Worm (Caenorhabditis elegans) whole organism, L4 larva: ENCODE data around the gene nep-5.

ENCODE experiments used
- F26F4.8 ChIP-seq: fragments of 200-800 bp; sonication (Bioruptor generic); conservative IDR thresholded peaks from 2 replicates; pipeline ENCODE4 v1.3.6; 2022; ENCODE audit warnings: missing genetic modification characterization, missing compliant biosample characterization
- F49E8.2 ChIP-seq: sonication (generic microtip); optimal IDR thresholded peaks from 2 replicates; lab custom pipeline; 2016; ENCODE audit warnings: missing compliant biosample characterization, mild to moderate bottlenecking, missing genetic modification characterization, borderline replicate concordance
- T20F7.1 ChIP-seq: fragments of 200-800 bp; sonication (Bioruptor generic); optimal IDR thresholded peaks from 2 replicates; lab custom pipeline; 2018; ENCODE audit warnings: mild to moderate bottlenecking, missing genetic modification characterization, missing compliant biosample characterization
- Y48G9A.11 ChIP-seq: fragments of 200-800 bp; sonication (Bioruptor generic); IDR thresholded peaks from 2 replicates; pipeline ENCODE4 v1.3.6; 2022; ENCODE audit warnings: missing genetic modification reagents, missing genetic modification characterization, missing compliant biosample characterization
- Y75B8A.6 ChIP-seq: fragments of 200-800 bp; sonication (Bioruptor generic); IDR thresholded peaks from 2 replicates; pipeline ENCODE4 v1.3.6; 2022; ENCODE audit warnings: missing genetic modification reagents, missing genetic modification characterization, missing compliant biosample characterization
- ZK337.2 ChIP-seq: fragments of 200-800 bp; sonication (Bioruptor generic); IDR thresholded peaks from 2 replicates; pipeline ENCODE4 v1.3.6; 2022; ENCODE audit warnings: missing genetic modification reagents, missing genetic modification characterization, missing compliant biosample characterization
- aha-1 ChIP-seq: fragments of 150-350 bp; peaks from one replicate; lab custom pipeline; 2014; ENCODE audit warnings: missing biosample characterization, missing genetic modification characterization
- ceh-44 ChIP-seq: fragments of 200-800 bp; sonication (Bioruptor generic); IDR thresholded peaks from 2 replicates; pipeline ENCODE4 v1.3.6; 2022; ENCODE audit warnings: missing genetic modification reagents, missing genetic modification characterization, missing compliant biosample characterization
- cey-2 ChIP-seq: sonication (generic microtip); optimal IDR thresholded peaks from 3 replicates; lab custom pipeline; 2017; ENCODE audit warnings: missing genetic modification characterization, mild to moderate bottlenecking, missing compliant biosample characterization, antibody characterized with exemption, borderline replicate concordance; ENCODE audit not compliant: insufficient read depth
- daf-16 ChIP-seq, 3 experiments: sonication (generic microtip); optimal IDR thresholded peaks; 2 replicates each; lab custom pipeline; 2016 to 2017; ENCODE audit warnings: missing genetic modification characterization in 3 of 3, missing genetic modification reagents in 3 of 3, mild to moderate bottlenecking in 2 of 3, missing compliant biosample characterization in 2 of 3, missing biosample characterization in 1 of 3, moderate library complexity in 1 of 3
- daf-8 ChIP-seq: fragments of 200-800 bp; sonication (Bioruptor generic); IDR thresholded peaks from 2 replicates; pipeline ENCODE4 v1.3.6; 2022; ENCODE audit warnings: missing genetic modification characterization, missing compliant biosample characterization
- dmd-6 ChIP-seq: fragments of 200-800 bp; sonication (Bioruptor generic); IDR thresholded peaks from 2 replicates; pipeline ENCODE4 v1.3.6; 2022; ENCODE audit warnings: missing genetic modification reagents, missing genetic modification characterization, missing compliant biosample characterization
- dmd-8 ChIP-seq: fragments of 200-800 bp; sonication (Bioruptor generic); IDR thresholded peaks from 2 replicates; pipeline ENCODE4 v1.3.6; 2022; ENCODE audit warnings: missing genetic modification characterization, missing compliant biosample characterization
- duxl-1 ChIP-seq: sonication (generic microtip); optimal IDR thresholded peaks from 2 replicates; lab custom pipeline; 2016; ENCODE audit warnings: mild to moderate bottlenecking, missing genetic modification characterization, moderate library complexity, missing compliant biosample characterization; ENCODE audit not compliant: poor library complexity
- hif-1 ChIP-seq, 2 experiments: sonication (generic microtip); optimal IDR thresholded peaks; 2 replicates each; lab custom pipeline; 2016 to 2017; ENCODE audit warnings: missing compliant biosample characterization in 2 of 2, missing genetic modification characterization in 2 of 2, missing genetic modification reagents in 2 of 2, missing genotype in 2 of 2, mild to moderate bottlenecking in 1 of 2
- hmg-1.1 ChIP-seq: fragments of 200-800 bp; sonication (Bioruptor generic); IDR thresholded peaks from 2 replicates; pipeline ENCODE4 v1.3.6; 2022; ENCODE audit warnings: missing genetic modification reagents, missing genetic modification characterization, missing compliant biosample characterization
- lin-29 ChIP-seq: fragments of 200-800 bp; sonication (Bioruptor generic); IDR thresholded peaks from 2 replicates; pipeline ENCODE4 v1.3.6; 2022; ENCODE audit warnings: missing genetic modification reagents, missing genetic modification characterization, missing compliant biosample characterization
- lin-39 ChIP-seq: fragments of 150-350 bp; optimal IDR thresholded peaks from 2 replicates; lab custom pipeline; 2014; ENCODE audit warnings: missing biosample characterization, missing genetic modification reagents, missing genetic modification characterization
- lir-3 ChIP-seq: sonication (generic microtip); optimal IDR thresholded peaks from 2 replicates; lab custom pipeline; 2016; ENCODE audit warnings: mild to moderate bottlenecking, missing genetic modification characterization, missing compliant biosample characterization
- lsy-2 ChIP-seq, 2 experiments: fragments of 150-350 bp in 1 of 2; sonication (generic microtip) in 1 of 2; optimal IDR thresholded peaks; 2 replicates each; lab custom pipeline; 2014 to 2017; ENCODE audit warnings: missing biosample characterization in 2 of 2, missing genetic modification characterization in 2 of 2
- madf-9 ChIP-seq: fragments of 200-800 bp; sonication (Bioruptor generic); conservative IDR thresholded peaks from 2 replicates; pipeline ENCODE4 v1.3.6; 2022; ENCODE audit warnings: missing genetic modification reagents, missing genetic modification characterization, missing compliant biosample characterization
- mdt-29 ChIP-seq: fragments of 200-800 bp; sonication (Bioruptor generic); IDR thresholded peaks from 2 replicates; pipeline ENCODE4 v1.3.6; 2022; ENCODE audit warnings: missing genetic modification reagents, missing genetic modification characterization, missing compliant biosample characterization
- mes-2 ChIP-seq: sonication (generic microtip); optimal IDR thresholded peaks from 2 replicates; lab custom pipeline; 2016; ENCODE audit warnings: missing genotype, mild to moderate bottlenecking, missing genetic modification characterization, missing compliant biosample characterization; ENCODE audit not compliant: poor library complexity, severe bottlenecking
- nhr-10 ChIP-seq: fragments of 150-350 bp; optimal IDR thresholded peaks from 2 replicates; lab custom pipeline; 2014; ENCODE audit warnings: missing biosample characterization, missing genetic modification characterization
- pha-4 ChIP-seq, 2 experiments: fragments of 150-350 bp in 1 of 2; fragments of 200-800 bp in 1 of 2; sonication (Bioruptor generic) in 1 of 2; IDR thresholded peaks in 1 of 2; optimal IDR thresholded peaks in 1 of 2; 2 replicates each; pipeline versions ENCODE4 v1.3.6 to Lab custom; 2014 to 2022; ENCODE audit warnings: missing genetic modification characterization in 2 of 2, missing genetic modification reagents in 2 of 2, missing biosample characterization in 1 of 2, missing compliant biosample characterization in 1 of 2
- pqm-1 ChIP-seq: sonication (generic microtip); optimal IDR thresholded peaks from 2 replicates; lab custom pipeline; 2017; ENCODE audit warnings: missing biosample characterization, missing genetic modification characterization
- rbr-2 ChIP-seq: sonication (generic microtip); optimal IDR thresholded peaks from 2 replicates; lab custom pipeline; 2016; ENCODE audit warnings: missing genotype, missing genetic modification characterization, missing compliant biosample characterization
- sdz-12 ChIP-seq: fragments of 200-800 bp; sonication (Bioruptor generic); optimal IDR thresholded peaks from 2 replicates; lab custom pipeline; 2018; ENCODE audit warnings: mild to moderate bottlenecking, missing genetic modification characterization, missing compliant biosample characterization
- skn-1 ChIP-seq: fragments of 150-350 bp; optimal IDR thresholded peaks from 2 replicates; lab custom pipeline; 2014; ENCODE audit warnings: missing biosample characterization, missing genetic modification characterization
- unc-130 ChIP-seq: sonication (generic microtip); optimal IDR thresholded peaks from 2 replicates; lab custom pipeline; 2016; ENCODE audit warnings: missing genetic modification reagents, missing genetic modification characterization, missing compliant biosample characterization
- unc-62 ChIP-seq, 3 experiments: fragments of 150-350 bp in 1 of 3; sonication (generic microtip); optimal IDR thresholded peaks in 2 of 3; peaks in 1 of 3; 1 replicate in 1 of 3; 2 replicates in 2 of 3; lab custom pipeline; 2014 to 2017; ENCODE audit warnings: missing biosample characterization in 3 of 3, missing genetic modification characterization in 3 of 3, missing genetic modification reagents in 3 of 3, missing genotype in 1 of 3
- vab-7 ChIP-seq: fragments of 200-800 bp; sonication (Bioruptor generic); IDR thresholded peaks from 2 replicates; pipeline ENCODE4 v1.3.6; 2022; ENCODE audit warnings: missing genetic modification reagents, missing genetic modification characterization, missing compliant biosample characterization
- zfp-3 ChIP-seq: fragments of 200-800 bp; sonication (Bioruptor generic); conservative IDR thresholded peaks from 2 replicates; pipeline ENCODE4 v1.3.6; 2022; ENCODE audit warnings: missing genetic modification reagents, missing genetic modification characterization, missing compliant biosample characterization

The nep-5 gene

DNA sequence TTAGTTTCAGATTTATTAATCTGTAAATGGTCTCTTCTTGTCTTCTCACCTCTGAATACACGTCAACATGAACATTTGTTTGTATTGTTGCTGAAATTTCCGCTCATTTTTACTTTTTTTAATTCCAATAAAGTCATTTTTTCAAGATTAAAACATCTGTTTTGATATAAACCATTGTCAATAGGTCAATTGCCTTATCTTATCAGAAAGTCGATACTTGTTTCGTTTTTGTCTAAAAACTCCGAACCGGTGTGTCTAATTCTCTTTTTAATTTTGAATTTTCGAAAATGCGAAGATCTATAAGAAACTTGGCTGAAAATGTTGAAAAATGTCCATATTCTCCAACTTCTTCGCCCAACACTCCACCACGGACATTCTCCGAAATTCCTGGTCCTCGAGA, 15.8 kb downstream of the nep-5 start, which contains the start of gene cyp-44A1:
Gene cyp-44A1, plus strand, starts transcription at position 285 of the 400 bp plus-strand sequence.
- TF ChIP-seq pqm-1 (peak; percentile 3), daf-16 (GFP tag; optimal IDR thresholded peaks at IDR 0.05; lab: Kevin White, UChicago) (no peak), daf-16 (tag; optimal IDR thresholded peaks at IDR 0.05; lab: Kevin White, UChicago) (peak; percentile 78), zfp-3 (GFP tag; lab: Robert Waterston, UW) (no peak)
- TF ChIP-seq, all 104 proteins: peak for 2

DNA sequence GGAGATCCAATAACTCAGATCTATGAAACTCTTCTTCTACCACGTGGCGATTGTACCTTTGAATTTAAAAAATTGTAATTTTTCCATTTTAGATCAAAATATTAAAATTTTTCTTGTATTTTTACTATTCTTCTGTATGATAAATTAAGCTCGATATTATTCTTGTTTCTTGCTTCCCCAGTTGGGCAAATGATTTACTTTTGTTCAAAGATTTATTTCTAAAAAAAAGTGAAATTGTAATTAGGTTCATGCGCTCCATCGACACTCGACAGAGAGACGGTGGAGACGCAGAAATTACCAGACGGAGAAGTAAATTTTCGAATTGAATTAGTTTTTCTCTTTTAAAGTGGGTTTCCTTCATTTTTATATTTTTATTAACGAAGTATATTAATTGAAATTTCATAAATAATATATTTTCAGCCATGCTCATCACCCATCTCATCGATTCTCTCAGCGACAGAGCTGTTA, 17.9 kb downstream of the nep-5 start, which contains the start of gene npp-24:
Gene npp-24, plus strand, starts transcription at position 51 of the 468 bp plus-strand sequence.
- TF ChIP-seq F26F4.8 (GFP tag; lab: Robert Waterston, UW) (no peak), mdt-29 (GFP tag; lab: Robert Waterston, UW) (no peak), lir-3 (no peak), dmd-6 (GFP tag; lab: Robert Waterston, UW) (no peak), mes-2 (tag; lab: Kevin White, UChicago) (peak; percentile 42), cey-2 (tag; lab: Kevin White, UChicago) (no peak), vab-7 (GFP tag; lab: Robert Waterston, UW) (no peak), dmd-8 (GFP tag; lab: Robert Waterston, UW) (no peak)

DNA sequence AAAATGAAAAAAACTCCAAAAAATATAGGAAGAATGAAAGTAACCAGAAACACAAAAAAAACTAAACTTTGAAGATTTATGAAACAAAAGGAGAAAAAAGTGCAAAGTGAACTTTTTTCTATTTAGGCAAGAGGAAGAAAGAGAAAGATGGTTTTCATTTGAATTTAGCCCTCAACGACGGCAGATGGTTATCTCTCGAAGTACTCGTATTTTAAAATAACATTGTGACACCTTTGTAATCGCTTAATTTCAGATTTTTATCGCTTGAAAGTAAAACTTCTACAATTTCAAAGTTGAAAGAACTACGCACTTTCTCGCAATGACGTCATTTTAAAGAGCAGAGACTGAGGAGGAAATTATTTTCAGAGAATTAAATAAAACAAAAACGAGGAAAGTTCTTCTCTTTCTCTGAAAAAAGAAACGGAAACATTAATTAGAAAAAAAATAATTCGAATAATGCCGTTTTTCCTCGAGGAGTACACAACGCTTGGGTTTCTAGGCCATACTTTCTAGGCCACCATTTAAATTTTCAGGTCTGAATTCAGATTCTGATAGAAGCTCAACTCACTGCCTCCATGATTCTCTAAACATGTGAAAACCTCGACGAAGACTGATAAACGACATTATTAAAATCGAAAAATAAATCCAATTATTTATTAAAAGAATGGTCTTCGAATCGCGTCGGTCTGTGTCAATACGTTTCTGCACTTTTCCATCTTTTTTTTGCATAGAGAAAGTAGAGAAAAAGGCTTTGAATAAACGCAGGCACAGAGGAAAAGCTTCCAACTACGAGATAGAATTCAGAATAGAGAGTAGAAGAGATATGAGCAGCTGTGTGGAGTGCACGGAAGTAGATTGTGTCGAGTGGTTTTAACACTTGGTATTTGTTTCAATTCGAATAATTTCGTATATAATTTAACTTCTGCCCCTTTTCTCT, 23.7 kb downstream of the nep-5 start:
- TF ChIP-seq hif-1 (tag; optimal IDR thresholded peaks at IDR 0.05; lab: Kevin White, UChicago) (peak in 1 of 2 experiments; percentile 28), lsy-2 (tag; optimal IDR thresholded peaks at IDR 0.05; lab: Kevin White, UChicago) (peak in 1 of 2 experiments; percentile 13), Y75B8A.6 (GFP tag; lab: Robert Waterston, UW) (no peak), mes-2 (tag; lab: Kevin White, UChicago) (peak; percentile 80), pha-4 (GFP tag; IDR thresholded peaks at IDR 0.05; lab: Robert Waterston, UW) (no peak), pha-4 (tag; optimal IDR thresholded peaks at IDR 0.05; lab: Kevin White, UChicago) (no peak), T20F7.1 (no peak), duxl-1 (tag; lab: Kevin White, UChicago) (peak; percentile 17), dmd-6 (GFP tag; lab: Robert Waterston, UW) (0 out of 2 replicates have a peak, but pooled peaks have one; percentile 14), skn-1 (tag; lab: Kevin White, UChicago) (no peak), aha-1 (tag; lab: Kevin White, UChicago) (peak; percentile 46), lin-29 (no peak), unc-62 (GFP tag; optimal IDR thresholded peaks at IDR 0.05 in 1 of 2; lab: Kevin White, UChicago) (peak in 1 of 2 experiments; percentile 53), unc-62 (tag; optimal IDR thresholded peaks at IDR 0.05; lab: Kevin White, UChicago) (no peak), F49E8.2 (tag; lab: Kevin White, UChicago) (peak; percentile 43), ZK337.2 (0 out of 2 replicates have a peak, but pooled peaks have one; percentile 49), daf-8 (GFP tag; lab: Robert Waterston, UW) (no peak), unc-130 (GFP tag; lab: Kevin White, UChicago) (peak; percentile 72), madf-9 (GFP tag; lab: Robert Waterston, UW) (0 out of 2 replicates have a peak, but pooled peaks have one; percentile 41), rbr-2 (peak; percentile 2), lin-39 (tag; lab: Kevin White, UChicago) (no peak), nhr-10 (tag; lab: Kevin White, UChicago) (no peak), ceh-44 (no peak), Y48G9A.11 (GFP tag; lab: Robert Waterston, UW) (peak; percentile 55; the same call in 1 of the 2 replicates), sdz-12 (GFP tag; lab: Kevin White, UChicago) (no peak), hmg-1.1 (no peak)
